Fruit fly (Drosophila melanogaster): ENCODE results near the gene Met.

Met gene

dm6 chrX:11580200-11580840 lies 35.6 kb upstream of the Met start, which contains the start of gene nod (continued):
- no peak for TF ChIP-seq fd64A (GFP tag; optimal IDR thresholded peaks at IDR 0.05)
- no peak for TF ChIP-seq CG15073 (GFP tag; optimal IDR thresholded peaks at IDR 0.05)
- TF ChIP-seq CG18599 (GFP tag; optimal IDR thresholded peaks at IDR 0.05) = peak; percentile 70
- TF ChIP-seq bigmax (GFP tag; optimal IDR thresholded peaks at IDR 0.05) = no peak
- TF ChIP-seq CG10654 (GFP tag; optimal IDR thresholded peaks at IDR 0.05) = peak; percentile 71
- peak; percentile 45 for TF ChIP-seq CG1602 (GFP tag; optimal IDR thresholded peaks at IDR 0.05)
- TF ChIP-seq NC2α (GFP tag; optimal IDR thresholded peaks at IDR 0.05) = peak; percentile 41
- peak; percentile 66 for TF ChIP-seq sisA (GFP tag; IDR thresholded peaks at IDR 0.05)
- TF ChIP-seq CG12155 (GFP tag; optimal IDR thresholded peaks at IDR 0.05) = peak; percentile 59
- no peak for TF ChIP-seq ash1 (GFP tag; optimal IDR thresholded peaks at IDR 0.05)
- peak; percentile 22 for TF ChIP-seq crc (GFP tag; optimal IDR thresholded peaks at IDR 0.05)
- TF ChIP-seq tap (tag; optimal IDR thresholded peaks at IDR 0.05) = no peak
- TF ChIP-seq C15 (GFP tag; IDR thresholded peaks at IDR 0.05) = no peak
- no peak for TF ChIP-seq CG16815 (GFP tag; optimal IDR thresholded peaks at IDR 0.05)
- no peak for TF ChIP-seq Trl (optimal IDR thresholded peaks at IDR 0.05)
- peak; percentile 63 for TF ChIP-seq Trl (GFP tag; optimal IDR thresholded peaks at IDR 0.05)
- no peak for TF ChIP-seq hb (GFP tag; IDR thresholded peaks at IDR 0.05; ENCODE audit: partially characterized antibody)
- TF ChIP-seq btn (GFP tag; optimal IDR thresholded peaks at IDR 0.05) = no peak
- TF ChIP-seq CG7745 (tag; optimal IDR thresholded peaks at IDR 0.05) = no peak
- TF ChIP-seq insv (GFP tag; optimal IDR thresholded peaks at IDR 0.05) = peak in 1 of 2 experiments; percentile 22
- TF ChIP-seq crol (GFP tag; IDR thresholded peaks at IDR 0.05) = no peak
- TF ChIP-seq NfI (GFP tag; optimal IDR thresholded peaks at IDR 0.05) = peak; percentile 64
- peak; percentile 74 for TF ChIP-seq ERR (GFP tag; optimal IDR thresholded peaks at IDR 0.05)
- TF ChIP-seq CG14014 (GFP tag; IDR thresholded peaks at IDR 0.05) = peak; percentile 62; the same call in 1 of the 2 replicates
- no peak for TF ChIP-seq nau (GFP tag; optimal IDR thresholded peaks at IDR 0.05)
- peak; percentile 15; the same call in 1 of the 2 replicates for TF ChIP-seq CG10366 (GFP tag; IDR thresholded peaks at IDR 0.05)
- TF ChIP-seq sqz (GFP tag; optimal IDR thresholded peaks at IDR 0.05) = no peak
- TF ChIP-seq wdn (GFP tag; IDR thresholded peaks at IDR 0.05) = peak; percentile 27
- TF ChIP-seq Ets65A (GFP tag) = peak; percentile 94
- TF ChIP-seq schlank (tag; optimal IDR thresholded peaks at IDR 0.05) = peak; percentile 20
- TF ChIP-seq CG10543 (GFP tag; optimal IDR thresholded peaks at IDR 0.05) = peak; percentile 49
- TF ChIP-seq CG10274 (GFP tag; optimal IDR thresholded peaks at IDR 0.05) = no peak
- TF ChIP-seq Scr (GFP tag; IDR thresholded peaks at IDR 0.05; ENCODE audit: partially characterized antibody) = peak; percentile 71
- no peak; the same call in 2 of the 3 replicates for TF ChIP-seq CG14860 (GFP tag; IDR thresholded peaks at IDR 0.05; ENCODE audit: partially characterized antibody)
- TF ChIP-seq Hr51 (GFP tag; optimal IDR thresholded peaks at IDR 0.05) = peak; percentile 46 to 58
- peak; percentile 11 for TF ChIP-seq Sry-β (GFP tag; optimal IDR thresholded peaks at IDR 0.05)
- 0 out of 2 replicates have a peak, but pooled peaks have one; percentile 32 for TF ChIP-seq CG42726 (GFP tag; IDR thresholded peaks at IDR 0.05; ENCODE audit: partially characterized antibody)
- peak; percentile 72 for TF ChIP-seq CG30403 (GFP tag; optimal IDR thresholded peaks at IDR 0.05)
- TF ChIP-seq CG2678 (tag; optimal IDR thresholded peaks at IDR 0.05) = peak; percentile 61
- no peak for TF ChIP-seq CG12104 (GFP tag; optimal IDR thresholded peaks at IDR 0.05)
- peak; percentile 51 for TF ChIP-seq CG3163 (GFP tag; optimal IDR thresholded peaks at IDR 0.05)
- TF ChIP-seq CG31224 (GFP tag; IDR thresholded peaks at IDR 0.05) = no peak
- peak; percentile 52 for TF ChIP-seq CG12942 (GFP tag; optimal IDR thresholded peaks at IDR 0.05)
- TF ChIP-seq gfzf (GFP tag; optimal IDR thresholded peaks at IDR 0.05) = peak; percentile 92
- no peak for TF ChIP-seq Doc2 (GFP tag; IDR thresholded peaks at IDR 0.05)
- TF ChIP-seq Opbp (GFP tag; IDR thresholded peaks at IDR 0.05; ENCODE audit: partially characterized antibody) = peak; percentile 59; the same call in 1 of the 3 replicates
- no peak for TF ChIP-seq eve (GFP tag; optimal IDR thresholded peaks at IDR 0.05)
- 0 out of 2 replicates have a peak, but pooled peaks have one; percentile 11 for TF ChIP-seq Lim3 (GFP tag; IDR thresholded peaks at IDR 0.05)
- TF ChIP-seq CG3726 (GFP tag; IDR thresholded peaks at IDR 0.05) = 0 out of 3 replicates have a peak, but pooled peaks have one; percentile 48
- TF ChIP-seq repo (GFP tag; optimal IDR thresholded peaks at IDR 0.05) = peak; percentile 36
